Worm (Caenorhabditis elegans) whole organism, L1 larva: ENCODE measurements around the gene epic-1.

ENCODE experiments used
- nhr-84 ChIP-seq: sonication (generic microtip); optimal IDR thresholded peaks from 2 replicates; lab custom pipeline; 2017; ENCODE audit warnings: missing biosample characterization, missing genetic modification characterization
- pqm-1 ChIP-seq: sonication (generic microtip); optimal IDR thresholded peaks from 3 replicates; lab custom pipeline; 2017; ENCODE audit warnings: missing biosample characterization, missing genetic modification characterization

- TF ChIP-seq nhr-84 (tag; lab: Kevin White, UChicago) = no peak
- TF ChIP-seq pqm-1 (tag; lab: Kevin White, UChicago) = no peak
These were observed 4.0 kb upstream of the epic-1 start, which contains the start of gene grl-24 for ce11 chrIV:17475743-17476142.
